Fruit fly (Drosophila melanogaster) whole organism, embryonic: ENCODE measurements around the gene CG43345.

Experiments
- BEAF-32 ChIP-seq: fragments of 200-800 bp; sonication (Bioruptor generic); optimal IDR thresholded peaks from 3 replicates; lab custom pipeline; 2017; ENCODE audit warnings: missing biosample characterization, missing genetic modification characterization, mild to moderate bottlenecking, moderate library complexity, missing genetic modification reagents
- Bgb ChIP-seq: fragments of 200-800 bp; sonication (Bioruptor generic); IDR thresholded peaks from 2 replicates; pipeline ENCODE4 v1.3.6; 2022; ENCODE audit warnings: missing biosample characterization, missing genetic modification characterization; ENCODE audit not compliant: partially characterized antibody
- CG1024 ChIP-seq: fragments of 200-800 bp; sonication (Bioruptor generic); IDR thresholded peaks from 2 replicates; pipeline ENCODE4 v1.3.6; 2022; ENCODE audit warnings: missing biosample characterization, missing genetic modification characterization
- CG10274 ChIP-seq: fragments of 200-800 bp; sonication (Bioruptor generic); optimal IDR thresholded peaks from 3 replicates; lab custom pipeline; 2017; ENCODE audit warnings: missing biosample characterization, mild to moderate bottlenecking, missing genetic modification characterization
- CG10431 ChIP-seq: fragments of 200-800 bp; sonication (Bioruptor generic); optimal IDR thresholded peaks from 3 replicates; lab custom pipeline; 2018; ENCODE audit warnings: missing biosample characterization, mild to moderate bottlenecking, missing genetic modification characterization
- CG12104 ChIP-seq: fragments of 200-800 bp; sonication (Bioruptor generic); optimal IDR thresholded peaks from 3 replicates; lab custom pipeline; 2016; ENCODE audit warnings: missing biosample characterization, missing genetic modification characterization
- CG12236 ChIP-seq: fragments of 200-800 bp; sonication (Bioruptor generic); optimal IDR thresholded peaks from 2 replicates; lab custom pipeline; 2016; ENCODE audit warnings: missing biosample characterization, missing genetic modification characterization
- CG12942 ChIP-seq: fragments of 200-800 bp; sonication (Bioruptor generic); optimal IDR thresholded peaks from 3 replicates; lab custom pipeline; 2016; ENCODE audit warnings: missing biosample characterization, missing genetic modification characterization
- CG14441 ChIP-seq: fragments of 200-800 bp; sonication (Bioruptor generic); IDR thresholded peaks from 2 replicates; pipeline ENCODE4 v1.3.6; 2022; ENCODE audit warnings: missing biosample characterization, missing genetic modification characterization
- CG1529 ChIP-seq: fragments of 200-800 bp; sonication (Bioruptor generic); optimal IDR thresholded peaks from 3 replicates; lab custom pipeline; 2018; ENCODE audit warnings: missing biosample characterization, missing genetic modification characterization
- CG17385 ChIP-seq: fragments of 200-800 bp; sonication (Bioruptor generic); optimal IDR thresholded peaks from 3 replicates; lab custom pipeline; 2018; ENCODE audit warnings: missing biosample characterization, mild to moderate bottlenecking, missing genetic modification characterization
- CG17612 ChIP-seq: fragments of 200-800 bp; sonication (Bioruptor generic); IDR thresholded peaks from 2 replicates; pipeline ENCODE4 v1.3.6; 2022; ENCODE audit warnings: missing biosample characterization, missing genetic modification characterization
- CG17829 ChIP-seq: fragments of 200-800 bp; optimal IDR thresholded peaks from 2 replicates; lab custom pipeline; 2019; ENCODE audit warnings: missing biosample characterization, mild to moderate bottlenecking, missing genetic modification characterization, moderate library complexity
- CG18476 ChIP-seq: fragments of 200-800 bp; sonication (Bioruptor generic); optimal IDR thresholded peaks from 2 replicates; lab custom pipeline; 2016; ENCODE audit warnings: missing biosample characterization, mild to moderate bottlenecking, missing genetic modification characterization
- CG2120 ChIP-seq: fragments of 200-800 bp; sonication (Bioruptor generic); optimal IDR thresholded peaks from 3 replicates; lab custom pipeline; 2016; ENCODE audit warnings: missing biosample characterization, missing genetic modification characterization
- CG2129 ChIP-seq: fragments of 200-800 bp; sonication (Bioruptor generic); IDR thresholded peaks from 2 replicates; pipeline ENCODE4 v1.3.6; 2022; ENCODE audit warnings: missing biosample characterization, missing genetic modification characterization; ENCODE audit not compliant: partially characterized antibody
- CG3065 ChIP-seq: fragments of 200-800 bp; sonication (Bioruptor generic); optimal IDR thresholded peaks from 2 replicates; lab custom pipeline; 2016; ENCODE audit warnings: missing biosample characterization, missing genetic modification characterization
- CG31365 ChIP-seq: fragments of 200-800 bp; sonication (Bioruptor generic); optimal IDR thresholded peaks from 2 replicates; lab custom pipeline; 2018; ENCODE audit warnings: missing biosample characterization, mild to moderate bottlenecking, missing genetic modification characterization
- CG3163 ChIP-seq: fragments of 200-800 bp; sonication (Bioruptor generic); optimal IDR thresholded peaks from 3 replicates; lab custom pipeline; 2016; ENCODE audit warnings: missing biosample characterization, missing genetic modification characterization
- CG6654 ChIP-seq: fragments of 200-800 bp; sonication (Bioruptor generic); optimal IDR thresholded peaks from 2 replicates; lab custom pipeline; 2017; ENCODE audit warnings: missing biosample characterization, mild to moderate bottlenecking, missing genetic modification characterization
- CG8388 ChIP-seq: fragments of 200-800 bp; sonication (Bioruptor generic); optimal IDR thresholded peaks from 2 replicates; lab custom pipeline; 2019; ENCODE audit warnings: missing biosample characterization, mild to moderate bottlenecking, missing genetic modification characterization, moderate library complexity
- CG9797 ChIP-seq: fragments of 200-800 bp; sonication (Bioruptor generic); optimal IDR thresholded peaks from 3 replicates; lab custom pipeline; 2018; ENCODE audit warnings: missing biosample characterization, mild to moderate bottlenecking, missing genetic modification characterization
- CoRest ChIP-seq: fragments of 200-800 bp; sonication (Bioruptor generic); optimal IDR thresholded peaks from 3 replicates; lab custom pipeline; 2018; ENCODE audit warnings: missing biosample characterization, mild to moderate bottlenecking, missing genetic modification characterization, moderate library complexity
- Drgx ChIP-seq: fragments of 200-800 bp; sonication (Bioruptor generic); IDR thresholded peaks from 2 replicates; pipeline ENCODE4 v1.3.6; 2022; ENCODE audit warnings: missing biosample characterization, missing genetic modification characterization
- E2f1 ChIP-seq: fragments of 200-800 bp; sonication (Bioruptor generic); IDR thresholded peaks from 2 replicates; pipeline ENCODE4 v1.3.6; 2022; ENCODE audit warnings: missing biosample characterization, missing genetic modification characterization
- MBD-R2 ChIP-seq: fragments of 200-800 bp; sonication (Bioruptor generic); IDR thresholded peaks from 2 replicates; pipeline ENCODE4 v1.3.6; 2022; ENCODE audit warnings: missing biosample characterization, missing genetic modification characterization
- MTF-1 ChIP-seq: fragments of 200-800 bp; sonication (Bioruptor generic); optimal IDR thresholded peaks from 2 replicates; lab custom pipeline; 2018; ENCODE audit warnings: missing biosample characterization, mild to moderate bottlenecking, missing genetic modification characterization, borderline replicate concordance
- Oli ChIP-seq: fragments of 200-800 bp; sonication (Bioruptor generic); optimal IDR thresholded peaks from 2 replicates; lab custom pipeline; 2018; ENCODE audit warnings: missing biosample characterization, mild to moderate bottlenecking, missing genetic modification characterization, moderate library complexity
- Xbp1 ChIP-seq: fragments of 200-800 bp; sonication (Bioruptor generic); optimal IDR thresholded peaks from 3 replicates; lab custom pipeline; 2016; ENCODE audit warnings: missing biosample characterization, mild to moderate bottlenecking, missing genetic modification characterization
- ac ChIP-seq: fragments of 200-800 bp; sonication (Bioruptor generic); optimal IDR thresholded peaks from 3 replicates; lab custom pipeline; 2017; ENCODE audit warnings: missing biosample characterization, mild to moderate bottlenecking, missing genetic modification characterization
- amos ChIP-seq: fragments of 200-800 bp; sonication (Bioruptor generic); IDR thresholded peaks from 2 replicates; pipeline ENCODE4 v1.3.6; 2022; ENCODE audit warnings: missing biosample characterization, missing genetic modification characterization; ENCODE audit not compliant: partially characterized antibody
- bsh ChIP-seq, 2 experiments: fragments of 200-800 bp; sonication (Bioruptor generic); optimal IDR thresholded peaks; 2 replicates each; lab custom pipeline; 2017 to 2018; ENCODE audit warnings: mild to moderate bottlenecking in 2 of 2, missing biosample characterization in 2 of 2, missing genetic modification characterization in 2 of 2, moderate library complexity in 1 of 2
- cad ChIP-seq: fragments of >200 bp; optimal IDR thresholded peaks from 2 replicates; lab custom pipeline; 2017; ENCODE audit warnings: missing biosample characterization, missing genetic modification characterization
- caup ChIP-seq: fragments of 200-800 bp; sonication (Bioruptor generic); optimal IDR thresholded peaks from 3 replicates; lab custom pipeline; 2017; ENCODE audit warnings: missing biosample characterization, mild to moderate bottlenecking, missing genetic modification characterization, moderate library complexity; ENCODE audit not compliant: severe bottlenecking
- chinmo ChIP-seq: fragments of 200-800 bp; sonication (Bioruptor generic); IDR thresholded peaks from 4 replicates; pipeline ENCODE4 v1.3.6; 2022; ENCODE audit warnings: missing biosample characterization, missing genetic modification characterization; ENCODE audit not compliant: partially characterized antibody
- dmrt11E ChIP-seq: fragments of 200-800 bp; sonication (Bioruptor generic); optimal IDR thresholded peaks from 3 replicates; lab custom pipeline; 2018; ENCODE audit warnings: missing biosample characterization, mild to moderate bottlenecking, missing genetic modification characterization, moderate library complexity
- dysf ChIP-seq: fragments of 200-800 bp; sonication (Bioruptor generic); IDR thresholded peaks from 3 replicates; pipeline ENCODE4 v1.3.6; 2022; ENCODE audit warnings: missing biosample characterization, missing genetic modification characterization
- insv ChIP-seq, 2 experiments: fragments of 200-800 bp; sonication (Bioruptor generic); optimal IDR thresholded peaks; 3 replicates each; lab custom pipeline; 2016 to 2018; ENCODE audit warnings: missing biosample characterization in 2 of 2, missing genetic modification characterization in 2 of 2
- jigr1 ChIP-seq: fragments of 200-800 bp; sonication (Bioruptor generic); IDR thresholded peaks from 3 replicates; pipeline ENCODE4 v1.3.6; 2022; ENCODE audit warnings: missing biosample characterization, missing genetic modification characterization
- jumu ChIP-seq: fragments of 200-800 bp; sonication (Bioruptor generic); optimal IDR thresholded peaks from 3 replicates; lab custom pipeline; 2016; ENCODE audit warnings: missing biosample characterization, missing genetic modification characterization
- lilli ChIP-seq: fragments of 200-800 bp; sonication (Bioruptor generic); optimal IDR thresholded peaks from 3 replicates; lab custom pipeline; 2016; ENCODE audit warnings: missing biosample characterization, missing genetic modification characterization
- nom ChIP-seq: fragments of 200-800 bp; sonication (Bioruptor generic); optimal IDR thresholded peaks from 2 replicates; lab custom pipeline; 2017; ENCODE audit warnings: missing biosample characterization, missing genetic modification characterization, mild to moderate bottlenecking, moderate library complexity, missing genetic modification reagents
- pb ChIP-seq: fragments of 200-800 bp; sonication (Bioruptor generic); optimal IDR thresholded peaks from 3 replicates; lab custom pipeline; 2016; ENCODE audit warnings: missing biosample characterization, missing genetic modification characterization
- repo ChIP-seq: fragments of 200-800 bp; sonication (Bioruptor generic); optimal IDR thresholded peaks from 2 replicates; lab custom pipeline; 2016; ENCODE audit warnings: missing biosample characterization, missing genetic modification characterization
- rib ChIP-seq: fragments of 200-800 bp; sonication (Bioruptor generic); IDR thresholded peaks from 2 replicates; pipeline ENCODE4 v1.3.6; 2022; ENCODE audit warnings: missing biosample characterization, missing genetic modification characterization
- shn ChIP-seq: fragments of 200-800 bp; sonication (Bioruptor generic); optimal IDR thresholded peaks from 3 replicates; lab custom pipeline; 2016; ENCODE audit warnings: missing biosample characterization, missing genetic modification characterization
- sisA ChIP-seq: fragments of 200-800 bp; sonication (Bioruptor generic); IDR thresholded peaks from 2 replicates; pipeline ENCODE4 v1.3.6; 2022; ENCODE audit warnings: missing biosample characterization, missing genetic modification characterization
- twi ChIP-seq: fragments of 200-800 bp; optimal IDR thresholded peaks from 2 replicates; lab custom pipeline; 2019; ENCODE audit warnings: missing biosample characterization, mild to moderate bottlenecking, missing genetic modification characterization, moderate library complexity
- tx ChIP-seq: fragments of 200-800 bp; sonication (Bioruptor generic); optimal IDR thresholded peaks from 2 replicates; lab custom pipeline; 2016; ENCODE audit warnings: missing biosample characterization, missing genetic modification characterization
- vnd ChIP-seq: fragments of 200-800 bp; sonication (Bioruptor generic); IDR thresholded peaks from 3 replicates; pipeline ENCODE4 v1.3.6; 2022; ENCODE audit warnings: missing biosample characterization, missing genetic modification characterization; ENCODE audit not compliant: partially characterized antibody

Gene CG43345

dm6 chr2L:21142972-21143385, 25.4 kb downstream of the CG43345 start, which contains the start of gene pths (continued):
- TF ChIP-seq dmrt11E (peak; percentile 50), caup (GFP tag; lab: Kevin White, UChicago) (no peak), BEAF-32 (GFP tag; lab: Kevin White, UChicago) (peak; percentile 91), MTF-1 (GFP tag; lab: Kevin White, UChicago) (no peak), CG12104 (GFP tag; lab: Kevin White, UChicago) (no peak), repo (GFP tag; lab: Kevin White, UChicago) (no peak), amos (peak; percentile 90), insv (GFP tag; optimal IDR thresholded peaks at IDR 0.05; lab: Kevin White, UChicago) (no peak), jumu (peak; percentile 58), CG31365 (tag; lab: Kevin White, UChicago) (no peak), cad (no peak), CG12236 (GFP tag; lab: Kevin White, UChicago) (no peak), lilli (GFP tag; lab: Kevin White, UChicago) (peak; percentile 44), ac (GFP tag; lab: Kevin White, UChicago) (no peak), CG3065 (GFP tag; lab: Kevin White, UChicago) (no peak), CG10431 (no peak), CG1529 (GFP tag; lab: Kevin White, UChicago) (no peak), CoRest (tag; lab: Kevin White, UChicago) (peak; percentile 66), CG1024 (GFP tag; lab: Robert Waterston, UW) (peak; percentile 96), CG17612 (GFP tag; lab: Robert Waterston, UW) (no peak), Xbp1 (GFP tag; lab: Kevin White, UChicago) (peak; percentile 74), CG10274 (GFP tag; lab: Kevin White, UChicago) (no peak), MBD-R2 (GFP tag; lab: Robert Waterston, UW) (peak; percentile 39), CG2129 (GFP tag; lab: Robert Waterston, UW) (peak; percentile 72), CG9797 (GFP tag; lab: Kevin White, UChicago) (peak; percentile 8), CG8388 (GFP tag; lab: Kevin White, UChicago) (no peak), bsh (GFP tag; optimal IDR thresholded peaks at IDR 0.05; lab: Kevin White, UChicago) (no peak), CG18476 (GFP tag; lab: Kevin White, UChicago) (no peak), dysf (GFP tag; lab: Robert Waterston, UW) (0 out of 3 replicates have a peak, but pooled peaks have one; percentile 23), E2f1 (GFP tag; lab: Robert Waterston, UW) (no peak; the same call in 1 of the 2 replicates), Drgx (GFP tag; lab: Robert Waterston, UW) (no peak), Bgb (GFP tag; lab: Robert Waterston, UW) (peak; percentile 89), CG17829 (tag; lab: Kevin White, UChicago) (peak; percentile 39), tx (peak; percentile 29), CG14441 (GFP tag; lab: Robert Waterston, UW) (peak; percentile 44; the same call in 1 of the 2 replicates), shn (GFP tag; lab: Kevin White, UChicago) (no peak), CG2120 (GFP tag; lab: Kevin White, UChicago) (peak; percentile 72), chinmo (GFP tag; lab: Robert Waterston, UW) (no peak), jigr1 (GFP tag; lab: Robert Waterston, UW) (no peak), sisA (GFP tag; lab: Robert Waterston, UW) (peak; percentile 68), CG12942 (GFP tag; lab: Kevin White, UChicago) (peak; percentile 51), vnd (peak; percentile 70), CG3163 (GFP tag; lab: Kevin White, UChicago) (peak; percentile 3), Oli (tag; lab: Kevin White, UChicago) (no peak), pb (no peak), nom (no peak), rib (GFP tag; lab: Robert Waterston, UW) (no peak), CG17385 (GFP tag; lab: Kevin White, UChicago) (no peak), CG6654 (GFP tag; lab: Kevin White, UChicago) (no peak), twi (tag; lab: Kevin White, UChicago) (peak; percentile 17)
